Fruit fly (Drosophila melanogaster) whole organism, embryonic: ENCODE results near the gene CG33927.

Experiments used
- B-H2 ChIP-seq: fragments of 200-800 bp; sonication (Bioruptor generic); optimal IDR thresholded peaks from 2 replicates; lab custom pipeline; 2018; ENCODE audit warnings: missing biosample characterization, mild to moderate bottlenecking, missing genetic modification characterization
- CG10654 ChIP-seq: fragments of 200-800 bp; sonication (Bioruptor generic); optimal IDR thresholded peaks from 2 replicates; lab custom pipeline; 2016; ENCODE audit warnings: missing biosample characterization, missing genetic modification characterization
- CG10979 ChIP-seq: fragments of 200-800 bp; sonication (Bioruptor generic); optimal IDR thresholded peaks from 2 replicates; lab custom pipeline; 2018; ENCODE audit warnings: missing biosample characterization, mild to moderate bottlenecking, missing genetic modification characterization, moderate library complexity
- CG11695 ChIP-seq: fragments of 200-800 bp; sonication (Bioruptor generic); IDR thresholded peaks from 3 replicates; pipeline ENCODE4 v1.3.6; 2022; ENCODE audit warnings: missing biosample characterization, missing genetic modification characterization
- CG11696 ChIP-seq: fragments of 200-800 bp; sonication (Bioruptor generic); IDR thresholded peaks from 2 replicates; pipeline ENCODE4 v1.3.6; 2022; ENCODE audit warnings: missing biosample characterization, missing genetic modification characterization
- CG12155 ChIP-seq: fragments of 200-800 bp; sonication (Bioruptor generic); optimal IDR thresholded peaks from 3 replicates; lab custom pipeline; 2016; ENCODE audit warnings: missing biosample characterization, missing genetic modification characterization
- CG17385 ChIP-seq: fragments of 200-800 bp; sonication (Bioruptor generic); optimal IDR thresholded peaks from 3 replicates; lab custom pipeline; 2018; ENCODE audit warnings: missing biosample characterization, mild to moderate bottlenecking, missing genetic modification characterization
- CG17568 ChIP-seq: fragments of 200-800 bp; sonication (Bioruptor generic); optimal IDR thresholded peaks from 2 replicates; lab custom pipeline; 2018; ENCODE audit warnings: missing biosample characterization, mild to moderate bottlenecking, missing genetic modification characterization, moderate library complexity
- CG18262 ChIP-seq: fragments of 200-800 bp; optimal IDR thresholded peaks from 3 replicates; lab custom pipeline; 2019; ENCODE audit warnings: missing biosample characterization, mild to moderate bottlenecking, missing genetic modification characterization, moderate library complexity
- CG2120 ChIP-seq: fragments of 200-800 bp; sonication (Bioruptor generic); optimal IDR thresholded peaks from 3 replicates; lab custom pipeline; 2016; ENCODE audit warnings: missing biosample characterization, missing genetic modification characterization
- CG2712 ChIP-seq: fragments of 200-800 bp; optimal IDR thresholded peaks from 3 replicates; lab custom pipeline; 2019; ENCODE audit warnings: missing biosample characterization, mild to moderate bottlenecking, missing genetic modification characterization, moderate library complexity
- CG2875 ChIP-seq: fragments of 200-800 bp; sonication (Bioruptor generic); optimal IDR thresholded peaks from 2 replicates; lab custom pipeline; 2017; ENCODE audit warnings: missing biosample characterization, mild to moderate bottlenecking, missing genetic modification characterization, missing genetic modification reagents
- CG6683 ChIP-seq: fragments of 200-800 bp; sonication (Bioruptor generic); optimal IDR thresholded peaks from 2 replicates; lab custom pipeline; 2017; ENCODE audit warnings: missing biosample characterization, mild to moderate bottlenecking, missing genetic modification characterization, missing genetic modification reagents
- CG7963 ChIP-seq: fragments of 200-800 bp; sonication (Bioruptor generic); IDR thresholded peaks from 3 replicates; pipeline ENCODE4 v1.3.6; 2022; ENCODE audit warnings: missing biosample characterization, missing genetic modification characterization; ENCODE audit not compliant: partially characterized antibody
- CG9437 ChIP-seq: fragments of 200-800 bp; sonication (Bioruptor generic); optimal IDR thresholded peaks from 2 replicates; lab custom pipeline; 2018; ENCODE audit warnings: missing biosample characterization, mild to moderate bottlenecking, missing genetic modification characterization
- Camta ChIP-seq: fragments of 200-800 bp; sonication (Bioruptor generic); optimal IDR thresholded peaks from 2 replicates; lab custom pipeline; 2016; ENCODE audit warnings: missing biosample characterization, missing genetic modification characterization
- Hr51 ChIP-seq, 2 experiments: fragments of 200-800 bp; sonication (Bioruptor generic); optimal IDR thresholded peaks; 2 replicates in 1 of 2; 3 replicates in 1 of 2; lab custom pipeline; 2016 to 2018; ENCODE audit warnings: missing biosample characterization in 2 of 2, missing genetic modification characterization in 2 of 2, mild to moderate bottlenecking in 1 of 2, moderate library complexity in 1 of 2
- Hsf ChIP-seq: fragments of 200-800 bp; sonication (Bioruptor generic); optimal IDR thresholded peaks from 3 replicates; lab custom pipeline; 2016; ENCODE audit warnings: missing biosample characterization, missing genetic modification characterization
- Lpt ChIP-seq: fragments of >200 bp; optimal IDR thresholded peaks from 2 replicates; lab custom pipeline; 2018; ENCODE audit warnings: missing biosample characterization, missing genetic modification characterization
- NC2α ChIP-seq: fragments of 200-800 bp; sonication (Bioruptor generic); optimal IDR thresholded peaks from 2 replicates; lab custom pipeline; 2016; ENCODE audit warnings: missing biosample characterization, missing genetic modification characterization
- Pdp1 ChIP-seq, 2 experiments: fragments of 200-800 bp; sonication (Bioruptor generic); optimal IDR thresholded peaks; 3 replicates each; lab custom pipeline; 2016; ENCODE audit warnings: missing biosample characterization in 2 of 2, missing genetic modification characterization in 2 of 2, mild to moderate bottlenecking in 1 of 2, moderate library complexity in 1 of 2
- Sox100B ChIP-seq: fragments of 200-800 bp; sonication (Bioruptor generic); optimal IDR thresholded peaks from 3 replicates; lab custom pipeline; 2018; ENCODE audit warnings: missing biosample characterization, mild to moderate bottlenecking, missing genetic modification characterization
- Stat92E ChIP-seq, 3 experiments: fragments of >200 bp in 2 of 3; fragments of 200-800 bp in 1 of 3; sonication (Bioruptor generic) in 1 of 3; optimal IDR thresholded peaks; 2 replicates each; lab custom pipeline; 2017 to 2019; ENCODE audit warnings: missing biosample characterization in 3 of 3, missing genetic modification characterization in 3 of 3, mild to moderate bottlenecking in 1 of 3, moderate library complexity in 1 of 3
- Taf1 ChIP-seq: fragments of 200-800 bp; sonication (Bioruptor generic); IDR thresholded peaks from 2 replicates; pipeline ENCODE4 v1.3.6; 2022; ENCODE audit warnings: missing biosample characterization, missing genetic modification characterization
- Trl ChIP-seq, 3 experiments: fragments of >200 bp in 2 of 3; fragments of 200-800 bp in 1 of 3; sonication (Bioruptor generic) in 1 of 3; optimal IDR thresholded peaks; 2 replicates in 1 of 3; 3 replicates in 2 of 3; lab custom pipeline; 2016 to 2017; ENCODE audit warnings: missing biosample characterization in 1 of 3, missing genetic modification characterization in 1 of 3
- Xbp1 ChIP-seq: fragments of 200-800 bp; sonication (Bioruptor generic); optimal IDR thresholded peaks from 3 replicates; lab custom pipeline; 2016; ENCODE audit warnings: missing biosample characterization, mild to moderate bottlenecking, missing genetic modification characterization
- ap ChIP-seq: fragments of 200-800 bp; sonication (Bioruptor generic); IDR thresholded peaks from 2 replicates; pipeline ENCODE4 v1.3.6; 2022; ENCODE audit warnings: missing biosample characterization, missing genetic modification characterization
- az2 ChIP-seq: fragments of 200-800 bp; sonication (Bioruptor generic); optimal IDR thresholded peaks from 3 replicates; lab custom pipeline; 2016; ENCODE audit warnings: missing biosample characterization, missing genetic modification characterization
- ci ChIP-seq: fragments of 200-800 bp; sonication (Bioruptor generic); IDR thresholded peaks from 3 replicates; pipeline ENCODE4 v1.3.6; 2022; ENCODE audit warnings: missing biosample characterization, missing genetic modification characterization
- dmrt11E ChIP-seq: fragments of 200-800 bp; sonication (Bioruptor generic); optimal IDR thresholded peaks from 3 replicates; lab custom pipeline; 2018; ENCODE audit warnings: missing biosample characterization, mild to moderate bottlenecking, missing genetic modification characterization, moderate library complexity
- emc ChIP-seq: fragments of 200-800 bp; sonication (Bioruptor generic); optimal IDR thresholded peaks from 2 replicates; lab custom pipeline; 2016; ENCODE audit warnings: missing biosample characterization, missing genetic modification characterization
- fd96Cb ChIP-seq: fragments of 200-800 bp; sonication (Bioruptor generic); optimal IDR thresholded peaks from 2 replicates; lab custom pipeline; 2018; ENCODE audit warnings: missing biosample characterization, mild to moderate bottlenecking, missing genetic modification characterization, moderate library complexity
- gem ChIP-seq: fragments of 200-800 bp; sonication (Bioruptor generic); optimal IDR thresholded peaks from 2 replicates; lab custom pipeline; 2019; ENCODE audit warnings: missing biosample characterization, mild to moderate bottlenecking, missing genetic modification characterization, moderate library complexity
- gfzf ChIP-seq: fragments of 200-800 bp; sonication (Bioruptor generic); optimal IDR thresholded peaks from 2 replicates; lab custom pipeline; 2016; ENCODE audit warnings: missing biosample characterization, mild to moderate bottlenecking, missing genetic modification characterization, moderate library complexity
- ham ChIP-seq: fragments of 200-800 bp; sonication (Bioruptor generic); IDR thresholded peaks from 2 replicates; pipeline ENCODE4 v1.3.6; 2022; ENCODE audit warnings: missing biosample characterization, missing genetic modification characterization
- kay ChIP-seq: fragments of 200-800 bp; sonication (Bioruptor generic); optimal IDR thresholded peaks from 2 replicates; lab custom pipeline; 2016; ENCODE audit warnings: missing biosample characterization, missing genetic modification characterization
- kni ChIP-seq: fragments of 200-800 bp; sonication (Bioruptor generic); optimal IDR thresholded peaks from 3 replicates; lab custom pipeline; 2017; ENCODE audit warnings: mild to moderate bottlenecking, missing biosample characterization, missing genetic modification reagents, missing genetic modification characterization
- oc ChIP-seq: fragments of 200-800 bp; sonication (Bioruptor generic); optimal IDR thresholded peaks from 2 replicates; lab custom pipeline; 2018; ENCODE audit warnings: missing biosample characterization, mild to moderate bottlenecking, missing genetic modification characterization, moderate library complexity
- phol ChIP-seq: fragments of 200-800 bp; sonication (Bioruptor generic); optimal IDR thresholded peaks from 3 replicates; lab custom pipeline; 2018; ENCODE audit warnings: missing biosample characterization, mild to moderate bottlenecking, missing genetic modification characterization, moderate library complexity
- pita ChIP-seq: fragments of 200-800 bp; sonication (Bioruptor generic); optimal IDR thresholded peaks from 2 replicates; lab custom pipeline; 2017; ENCODE audit warnings: missing biosample characterization, mild to moderate bottlenecking, missing genetic modification characterization
- run ChIP-seq: fragments of 200-800 bp; sonication (Bioruptor generic); optimal IDR thresholded peaks from 3 replicates; lab custom pipeline; 2018; ENCODE audit warnings: missing biosample characterization, mild to moderate bottlenecking, missing genetic modification characterization
- salm ChIP-seq: fragments of 200-800 bp; sonication (Bioruptor generic); optimal IDR thresholded peaks from 2 replicates; lab custom pipeline; 2018; ENCODE audit warnings: missing biosample characterization, mild to moderate bottlenecking, missing genetic modification characterization
- scrt ChIP-seq: fragments of 200-800 bp; sonication (Bioruptor generic); optimal IDR thresholded peaks from 2 replicates; lab custom pipeline; 2018; ENCODE audit warnings: missing biosample characterization, mild to moderate bottlenecking, missing genetic modification characterization, moderate library complexity
- slou ChIP-seq: fragments of 200-800 bp; sonication (Bioruptor generic); optimal IDR thresholded peaks from 3 replicates; lab custom pipeline; 2016; ENCODE audit warnings: missing biosample characterization, missing genetic modification characterization
- sug ChIP-seq: fragments of 200-800 bp; optimal IDR thresholded peaks from 2 replicates; lab custom pipeline; 2019; ENCODE audit warnings: missing biosample characterization, mild to moderate bottlenecking, missing genetic modification characterization, moderate library complexity
- tio ChIP-seq: fragments of 200-800 bp; sonication (Bioruptor generic); optimal IDR thresholded peaks from 2 replicates; lab custom pipeline; 2017; ENCODE audit warnings: missing biosample characterization, missing genetic modification characterization, inconsistent platforms
- wor ChIP-seq: fragments of 200-800 bp; sonication (Bioruptor generic); IDR thresholded peaks from 2 replicates; pipeline ENCODE4 v1.3.6; 2022; ENCODE audit warnings: missing biosample characterization, missing genetic modification characterization
- yki ChIP-seq: fragments of >200 bp; optimal IDR thresholded peaks from 3 replicates; lab custom pipeline; 2018
- zf30C ChIP-seq: fragments of 200-800 bp; sonication (Bioruptor generic); optimal IDR thresholded peaks from 3 replicates; lab custom pipeline; 2018; ENCODE audit warnings: missing biosample characterization, mild to moderate bottlenecking, missing genetic modification characterization

The CG33927 gene

dm6 chr3R:4738494-4739191 is 48.2 kb upstream of the CG33927 start (continued):
- peak in 1 of 2 experiments; percentile 91 for TF ChIP-seq Pdp1 (GFP tag; optimal IDR thresholded peaks at IDR 0.05; lab: Kevin White, UChicago)
- no peak for TF ChIP-seq CG6683 (GFP tag; lab: Kevin White, UChicago)
- TF ChIP-seq Hr51 (GFP tag; optimal IDR thresholded peaks at IDR 0.05; lab: Kevin White, UChicago), result peak in 1 of 2 experiments; percentile 30
- TF ChIP-seq run, result no peak
- TF ChIP-seq CG2120 (GFP tag; lab: Kevin White, UChicago), result no peak
- peak; percentile 15 for TF ChIP-seq fd96Cb
- no peak for TF ChIP-seq ci (GFP tag; lab: Robert Waterston, UW)
- TF ChIP-seq CG18262 (tag; lab: Kevin White, UChicago), result peak; percentile 42
- TF ChIP-seq phol (tag; lab: Kevin White, UChicago), result peak; percentile 40
- TF ChIP-seq gem (tag; lab: Kevin White, UChicago), result peak; percentile 36
- TF ChIP-seq Xbp1 (GFP tag; lab: Kevin White, UChicago), result peak; percentile 7
- no peak for TF ChIP-seq emc (GFP tag; lab: Kevin White, UChicago)
- TF ChIP-seq tio, result peak; percentile 7
- peak; percentile 18 for TF ChIP-seq CG9437 (GFP tag; lab: Kevin White, UChicago)
- no peak for TF ChIP-seq slou (GFP tag; lab: Kevin White, UChicago)
- TF ChIP-seq CG10654 (GFP tag; lab: Kevin White, UChicago), result no peak
- no peak for TF ChIP-seq CG17568 (GFP tag; lab: Kevin White, UChicago)
- TF ChIP-seq ham (GFP tag; lab: Robert Waterston, UW), result no peak
- no peak for TF ChIP-seq B-H2 (GFP tag; lab: Kevin White, UChicago)
- no peak for TF ChIP-seq CG7963 (GFP tag; lab: Robert Waterston, UW)
- no peak for TF ChIP-seq scrt (GFP tag; lab: Kevin White, UChicago)
- TF ChIP-seq Camta (GFP tag; lab: Kevin White, UChicago), result no peak
- TF ChIP-seq yki, result peak; percentile 78
- TF ChIP-seq Hsf (GFP tag; lab: Kevin White, UChicago), result no peak
- no peak for TF ChIP-seq pita (GFP tag; lab: Kevin White, UChicago)
- no peak for TF ChIP-seq gfzf (GFP tag; lab: Kevin White, UChicago)
- TF ChIP-seq kay, result no peak
- TF ChIP-seq oc (tag; lab: Kevin White, UChicago), result no peak
- no peak for TF ChIP-seq sug (tag; lab: Kevin White, UChicago)
- no peak for TF ChIP-seq CG17385 (GFP tag; lab: Kevin White, UChicago)
- no peak for TF ChIP-seq salm (tag; lab: Kevin White, UChicago)
- TF ChIP-seq wor (GFP tag; lab: Robert Waterston, UW), result no peak
- TF ChIP-seq kni (GFP tag; lab: Kevin White, UChicago), result no peak
- TF ChIP-seq Taf1 (GFP tag; lab: Robert Waterston, UW), result no peak
- TF ChIP-seq CG11695 (GFP tag; lab: Robert Waterston, UW), result no peak
- peak; percentile 35 for TF ChIP-seq zf30C (GFP tag; lab: Kevin White, UChicago)
- TF ChIP-seq NC2α (GFP tag; lab: Kevin White, UChicago), result no peak
- no peak for TF ChIP-seq CG11696 (GFP tag; lab: Robert Waterston, UW)
- TF ChIP-seq CG10979, result peak; percentile 24
- peak; percentile 8 for TF ChIP-seq Sox100B (GFP tag; lab: Kevin White, UChicago)
- peak; percentile 46 for TF ChIP-seq CG2712 (tag; lab: Kevin White, UChicago)
- peak; percentile 7 for TF ChIP-seq CG2875
- TF ChIP-seq az2, result peak; percentile 10
- TF ChIP-seq ap (GFP tag; lab: Robert Waterston, UW), result no peak
- TF ChIP-seq Stat92E (GFP tag; optimal IDR thresholded peaks at IDR 0.05; lab: Kevin White, UChicago), result peak in 1 of 3 experiments; percentile 43
- TF ChIP-seq Trl (optimal IDR thresholded peaks at IDR 0.05; lab: Kevin White, UChicago), result peak; percentile 79 to 95
- TF ChIP-seq Trl (GFP tag; optimal IDR thresholded peaks at IDR 0.05; lab: Kevin White, UChicago), result no peak
- peak; percentile 8 for TF ChIP-seq CG12155 (GFP tag; lab: Kevin White, UChicago)
- TF ChIP-seq Lpt, result no peak
- TF ChIP-seq dmrt11E (tag; lab: Kevin White, UChicago), result peak; percentile 20
